Worm (Caenorhabditis elegans): ENCODE results near the gene col-77.
A peak's percentile ranks its signal among the peaks of the same experiment; 100 is the strongest.

The col-77 gene

DNA sequence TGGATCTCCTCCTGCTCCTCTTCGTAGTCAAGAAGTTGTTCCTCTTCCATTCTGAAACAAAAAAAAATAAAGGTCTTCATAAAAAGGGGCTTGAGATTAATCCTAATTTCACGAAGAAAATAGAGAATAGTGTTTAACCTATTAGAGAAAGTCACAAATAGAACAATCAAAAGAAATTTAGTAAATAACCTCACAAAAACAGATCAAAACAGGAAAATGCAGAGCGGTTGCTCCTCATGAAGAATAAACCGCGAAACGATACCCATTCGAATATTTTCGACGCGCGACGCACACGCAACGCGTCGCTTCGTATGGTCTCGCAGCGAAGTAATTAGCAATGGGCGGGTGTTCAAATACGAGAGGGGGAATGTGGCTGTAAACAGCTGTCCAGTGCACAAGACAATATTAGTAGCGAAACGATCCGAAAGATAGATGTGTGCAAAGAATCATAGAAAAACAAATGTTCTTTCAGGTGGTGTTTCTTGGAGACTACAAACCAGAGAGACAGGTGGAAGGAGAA is 30.3 kb downstream of the col-77 start, which contains the start of gene hel-1 (continued):
- peak; percentile 63 for TF ChIP-seq T20F7.1 (GFP tag; optimal IDR thresholded peaks at IDR 0.05)
- TF ChIP-seq nhr-42 (GFP tag; IDR thresholded peaks at IDR 0.05) = no peak
- no peak for TF ChIP-seq ceh-44 (GFP tag; IDR thresholded peaks at IDR 0.05)
- no peak for TF ChIP-seq php-3 (GFP tag; IDR thresholded peaks at IDR 0.05)
- no peak for TF ChIP-seq nhr-48 (tag; optimal IDR thresholded peaks at IDR 0.05)
- TF ChIP-seq lin-13 (GFP tag; optimal IDR thresholded peaks at IDR 0.05) = peak; percentile 70
- no peak for TF ChIP-seq nhr-10 (tag; optimal IDR thresholded peaks at IDR 0.05)
- no peak for TF ChIP-seq cey-2 (tag; optimal IDR thresholded peaks at IDR 0.05; ENCODE audit: borderline replicate concordance, insufficient read depth)
- no peak for TF ChIP-seq ztf-11 (tag; optimal IDR thresholded peaks at IDR 0.05)
- no peak for TF ChIP-seq zag-1 (tag; optimal IDR thresholded peaks at IDR 0.05)
- TF ChIP-seq nhr-6 (tag; optimal IDR thresholded peaks at IDR 0.05) = peak; percentile 80
- peak in 1 of 2 experiments; percentile 76 for TF ChIP-seq daf-16 (GFP tag; optimal IDR thresholded peaks at IDR 0.05)
- peak; percentile 75 for TF ChIP-seq daf-16 (tag; optimal IDR thresholded peaks at IDR 0.05)
- peak; percentile 68 for TF ChIP-seq dve-1 (tag; optimal IDR thresholded peaks at IDR 0.05; ENCODE audit: insufficient read depth)
- no peak for TF ChIP-seq tag-97 (GFP tag; IDR thresholded peaks at IDR 0.05)
- TF ChIP-seq T26A8.4 (GFP tag; IDR thresholded peaks at IDR 0.05) = no peak
- no peak for TF ChIP-seq F10B5.3 (tag; optimal IDR thresholded peaks at IDR 0.05)
- TF ChIP-seq hif-1 (tag; optimal IDR thresholded peaks at IDR 0.05) = peak in 1 of 2 experiments; percentile 65
- TF ChIP-seq lir-3 (tag; optimal IDR thresholded peaks at IDR 0.05) = no peak
- no peak for TF ChIP-seq lin-29 (GFP tag; IDR thresholded peaks at IDR 0.05)
- no peak for TF ChIP-seq nhr-76 (tag; optimal IDR thresholded peaks at IDR 0.05)
- TF ChIP-seq dmd-8 (GFP tag; IDR thresholded peaks at IDR 0.05) = no peak
- TF ChIP-seq ztf-7 (tag; optimal IDR thresholded peaks at IDR 0.05) = no peak
- no peak for TF ChIP-seq Y5F2A.4 (GFP tag; optimal IDR thresholded peaks at IDR 0.05)
- TF ChIP-seq aha-1 (tag) = peak; percentile 98
- no peak for TF ChIP-seq ceh-82 (tag; optimal IDR thresholded peaks at IDR 0.05)
- TF ChIP-seq R02D3.7 (tag; optimal IDR thresholded peaks at IDR 0.05) = no peak
- TF ChIP-seq F49E8.2 (tag; optimal IDR thresholded peaks at IDR 0.05; ENCODE audit: borderline replicate concordance) = no peak
- no peak for TF ChIP-seq saeg-2 (GFP tag; IDR thresholded peaks at IDR 0.05)
- TF ChIP-seq attf-4 (tag; optimal IDR thresholded peaks at IDR 0.05) = no peak
- TF ChIP-seq lsy-2 (tag; optimal IDR thresholded peaks at IDR 0.05) = peak; percentile 42 to 88
- TF ChIP-seq zip-11 (GFP tag; IDR thresholded peaks at IDR 0.05) = no peak
- no peak for TF ChIP-seq nhr-41 (GFP tag; IDR thresholded peaks at IDR 0.05)
- no peak for TF ChIP-seq sdz-12 (GFP tag; optimal IDR thresholded peaks at IDR 0.05)
- no peak for TF ChIP-seq skn-1 (tag; optimal IDR thresholded peaks at IDR 0.05)
- no peak for TF ChIP-seq F44E2.7 (GFP tag; IDR thresholded peaks at IDR 0.05)
- TF ChIP-seq spr-1 (tag; optimal IDR thresholded peaks at IDR 0.05) = no peak
- no peak for TF ChIP-seq fkh-10 (GFP tag; optimal IDR thresholded peaks at IDR 0.05)
- no peak for TF ChIP-seq F37D6.2 (tag; optimal IDR thresholded peaks at IDR 0.05)
- TF ChIP-seq ces-1 (GFP tag; optimal IDR thresholded peaks at IDR 0.05) = peak; percentile 36
- TF ChIP-seq tra-1 (GFP tag; IDR thresholded peaks at IDR 0.05) = no peak
- no peak for TF ChIP-seq set-16 (GFP tag; IDR thresholded peaks at IDR 0.05)
- peak; percentile 64 for TF ChIP-seq hlh-30 (tag; optimal IDR thresholded peaks at IDR 0.05; ENCODE audit: insufficient read depth)
- no peak; the same call in 1 of the 2 replicates for TF ChIP-seq dmd-9 (GFP tag; IDR thresholded peaks at IDR 0.05)
- TF ChIP-seq Y105C5A.15 (GFP tag; IDR thresholded peaks at IDR 0.05) = no peak
- TF ChIP-seq ZK337.2 (GFP tag; IDR thresholded peaks at IDR 0.05) = no peak
- TF ChIP-seq daf-19 (GFP tag; conservative IDR thresholded peaks at IDR 0.05) = no peak
- peak; percentile 22 for TF ChIP-seq mxl-3 (GFP tag; optimal IDR thresholded peaks at IDR 0.05)
- TF ChIP-seq lin-38 (GFP tag; IDR thresholded peaks at IDR 0.05) = no peak
- no peak for TF ChIP-seq Y48G9A.11 (GFP tag; IDR thresholded peaks at IDR 0.05)
- peak; percentile 81 for TF ChIP-seq vab-7 (GFP tag; IDR thresholded peaks at IDR 0.05)
- no peak for TF ChIP-seq nhr-237 (tag; optimal IDR thresholded peaks at IDR 0.05)

Measured in whole organism, L4 larva.